Worm (Caenorhabditis elegans) whole organism, midembryonic: ENCODE data around the gene spig-4.
"Not testable (repeated sequence)": the region's sequence is repeated elsewhere in the genome, so short reads cannot be mapped to it uniquely, and the experiment has no call there.

Source experiments
- T22C8.4 ChIP-seq: fragments of 200-800 bp; sonication (Bioruptor generic); IDR thresholded peaks from 2 replicates; pipeline ENCODE4 v1.3.6; 2022; ENCODE audit warnings: missing genetic modification characterization, missing compliant biosample characterization
- cog-1 ChIP-seq: sonication (generic microtip); optimal IDR thresholded peaks from 2 replicates; lab custom pipeline; 2016; ENCODE audit warnings: missing genetic modification characterization, missing compliant biosample characterization
- flt-1 ChIP-seq: fragments of 200-800 bp; sonication (Bioruptor generic); IDR thresholded peaks from 2 replicates; pipeline ENCODE4 v1.3.6; 2022; ENCODE audit warnings: missing genetic modification characterization, missing compliant biosample characterization
- klf-2 ChIP-seq: fragments of 200-800 bp; sonication (Bioruptor generic); conservative IDR thresholded peaks from 2 replicates; pipeline ENCODE4 v1.3.6; 2022; ENCODE audit warnings: missing genetic modification reagents, missing genetic modification characterization, missing compliant biosample characterization
- med-1 ChIP-seq: sonication (generic microtip); optimal IDR thresholded peaks from 2 replicates; lab custom pipeline; 2017; ENCODE audit warnings: missing genetic modification characterization, mild to moderate bottlenecking, missing compliant biosample characterization, antibody characterized with exemption, missing genetic modification reagents; ENCODE audit not compliant: insufficient read depth
- ref-1 ChIP-seq: fragments of 200-800 bp; sonication (Bioruptor generic); conservative IDR thresholded peaks from 2 replicates; pipeline ENCODE4 v1.3.6; 2022; ENCODE audit warnings: missing genetic modification reagents, missing genetic modification characterization, missing compliant biosample characterization
- tab-1 ChIP-seq: fragments of 200-800 bp; sonication (Bioruptor generic); IDR thresholded peaks from 2 replicates; pipeline ENCODE4 v1.3.6; 2022; ENCODE audit warnings: missing genetic modification characterization, missing compliant biosample characterization
- ztf-23 ChIP-seq: fragments of 200-800 bp; sonication (Bioruptor generic); IDR thresholded peaks from 2 replicates; pipeline ENCODE4 v1.3.6; 2022; ENCODE audit warnings: missing genetic modification reagents, missing genetic modification characterization, missing compliant biosample characterization
- ztf-29 ChIP-seq: fragments of 200-800 bp; sonication (Bioruptor generic); IDR thresholded peaks from 2 replicates; pipeline ENCODE4 v1.3.6; 2022; ENCODE audit warnings: missing genetic modification reagents, missing genetic modification characterization, missing compliant biosample characterization

Gene spig-4

DNA sequence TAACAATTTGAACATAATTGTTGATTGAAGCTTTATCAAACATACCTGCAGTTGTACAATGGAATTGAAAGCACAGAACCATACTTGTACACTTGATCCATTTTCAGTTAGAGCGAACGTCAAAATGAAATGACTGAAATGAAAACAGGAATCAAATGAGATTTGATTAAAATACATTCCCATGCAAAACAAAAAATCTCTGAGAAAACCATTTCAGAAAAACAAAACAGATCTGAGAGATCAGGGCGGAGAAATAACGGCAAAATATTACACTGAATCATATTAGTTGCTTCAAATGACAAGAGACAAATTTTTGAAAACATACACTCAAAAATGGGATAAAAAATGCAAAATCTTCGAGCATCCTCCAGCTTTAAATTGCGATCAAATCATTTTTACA is 26.9 kb downstream of the spig-4 start, which contains the start of gene srt-33:
Gene srt-33 (minus strand): TSS at position 101 of the 400 bp plus-strand sequence.
- no peak for TF ChIP-seq flt-1 (GFP tag; lab: Robert Waterston, UW)
- TF ChIP-seq med-1, result no peak
- no peak for TF ChIP-seq tab-1 (GFP tag; lab: Robert Waterston, UW)
- no peak for TF ChIP-seq T22C8.4 (GFP tag; lab: Robert Waterston, UW)

DNA sequence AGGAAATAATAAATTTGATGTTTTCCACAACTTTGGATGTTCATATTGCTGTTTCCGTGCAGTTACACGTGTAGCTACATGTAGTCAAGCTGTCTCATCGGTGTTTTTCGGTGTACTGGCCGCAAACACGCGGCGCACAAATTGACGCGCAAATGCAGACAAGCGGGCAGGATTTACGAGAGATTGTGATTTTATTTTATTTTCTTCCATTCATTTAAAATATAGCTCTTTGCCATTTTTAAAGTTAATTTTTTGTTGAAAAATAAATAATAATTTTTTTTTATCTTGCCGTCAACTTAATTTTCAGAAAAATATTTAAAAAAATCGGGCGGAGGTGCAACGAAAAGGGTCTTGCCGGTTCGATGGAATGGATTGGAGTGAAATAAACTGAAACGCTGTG is 32.4 kb downstream of the spig-4 start, which contains the start of gene F40G12.7:
Gene F40G12.7 (plus strand): TSS at position 301 of the 400 bp plus-strand sequence.
- TF ChIP-seq T22C8.4, tab-1, ztf-29 (GFP tag; lab: Robert Waterston, UW): not testable (repeated sequence)

DNA sequence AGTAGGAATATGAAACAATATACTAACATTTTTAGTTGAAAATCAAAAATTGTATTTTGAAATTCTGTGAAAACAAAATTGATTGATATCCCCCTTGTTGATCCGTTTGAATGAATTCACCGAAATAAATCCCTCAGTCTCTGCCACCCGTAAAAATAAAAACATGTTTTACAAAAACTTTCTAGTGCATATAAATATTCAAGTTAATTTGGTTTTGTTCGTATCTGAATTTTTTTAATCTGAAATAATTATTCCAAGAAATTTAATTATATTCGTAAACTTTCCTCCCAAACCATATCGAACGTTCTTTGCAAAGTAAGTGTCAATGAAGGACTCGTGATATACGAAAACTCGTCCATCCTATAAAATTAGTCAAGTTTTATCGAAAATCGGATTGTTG is 33.7 kb downstream of the spig-4 start, which contains the start of gene F40G12.6:
Gene F40G12.6 (minus strand): TSS at position 101 of the 400 bp plus-strand sequence.
- TF ChIP-seq tab-1 (GFP tag; lab: Robert Waterston, UW), result no peak
- TF ChIP-seq cog-1 (tag; lab: Kevin White, UChicago), result no peak
- TF ChIP-seq med-1, result no peak
- TF ChIP-seq T22C8.4 (GFP tag; lab: Robert Waterston, UW), result no peak
- no peak for TF ChIP-seq ztf-23
- TF ChIP-seq klf-2 (GFP tag; lab: Robert Waterston, UW), result no peak
- no peak for TF ChIP-seq ref-1 (GFP tag; lab: Robert Waterston, UW)
- no peak for TF ChIP-seq ztf-29 (GFP tag; lab: Robert Waterston, UW)
- no peak for TF ChIP-seq flt-1 (GFP tag; lab: Robert Waterston, UW)

DNA sequence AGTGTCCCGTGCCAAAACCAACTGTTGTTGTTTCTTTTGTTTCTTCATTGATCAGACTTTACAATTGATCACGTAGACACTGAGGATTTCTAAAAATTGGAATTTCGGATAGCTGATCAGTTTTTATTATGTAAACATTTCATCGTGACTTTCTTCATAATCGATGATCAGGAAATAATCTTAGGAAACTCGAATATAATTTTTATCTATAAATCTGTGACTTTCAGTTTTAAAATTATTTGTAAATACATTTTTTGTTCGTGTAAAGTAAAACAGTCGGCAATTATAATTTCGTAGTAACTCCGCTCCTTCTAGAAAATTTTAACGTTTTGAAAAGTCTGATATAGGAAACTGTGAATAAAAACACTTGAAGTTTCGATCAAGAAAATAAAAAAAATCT is 35.9 kb downstream of the spig-4 start, which contains the start of gene F40G12.5:
Gene F40G12.5 (minus strand): TSS at position 101 of the 400 bp plus-strand sequence.
- TF ChIP-seq flt-1 (GFP tag; lab: Robert Waterston, UW), result no peak
- no peak for TF ChIP-seq cog-1 (tag; lab: Kevin White, UChicago)
- TF ChIP-seq ztf-29 (GFP tag; lab: Robert Waterston, UW), result no peak
- no peak for TF ChIP-seq ref-1 (GFP tag; lab: Robert Waterston, UW)
- TF ChIP-seq tab-1 (GFP tag; lab: Robert Waterston, UW), result no peak
- TF ChIP-seq klf-2 (GFP tag; lab: Robert Waterston, UW), result no peak
- TF ChIP-seq T22C8.4 (GFP tag; lab: Robert Waterston, UW), result no peak
- TF ChIP-seq med-1, result no peak
- TF ChIP-seq ztf-23, result no peak

DNA sequence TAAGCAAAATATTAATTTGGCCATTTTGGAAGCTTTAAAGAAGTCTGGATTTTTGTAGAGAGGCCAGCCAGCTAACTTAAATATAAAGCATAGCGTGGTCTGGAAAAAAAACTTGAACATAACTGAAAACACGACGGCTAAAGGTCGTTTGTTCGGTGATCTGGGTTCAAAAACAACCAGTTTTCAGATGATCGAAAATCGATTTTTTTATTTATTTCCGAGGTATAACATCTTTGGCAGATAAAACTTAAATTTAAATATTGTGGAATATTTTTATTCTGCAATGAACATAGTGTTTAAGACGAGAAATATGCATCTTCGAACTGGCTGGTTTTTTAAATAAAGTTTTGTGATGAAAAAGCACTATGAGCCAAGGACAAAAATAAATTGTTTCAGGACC is 38.1 kb downstream of the spig-4 start, which contains the start of gene F40G12.4:
Gene F40G12.4 (minus strand): TSS at position 101 of the 400 bp plus-strand sequence.
- TF ChIP-seq T22C8.4 (GFP tag; lab: Robert Waterston, UW) (no peak), tab-1 (GFP tag; lab: Robert Waterston, UW) (no peak), ztf-29 (GFP tag; lab: Robert Waterston, UW) (no peak), flt-1 (GFP tag; lab: Robert Waterston, UW) (no peak), cog-1 (tag; lab: Kevin White, UChicago) (no peak), med-1 (no peak), klf-2 (GFP tag; lab: Robert Waterston, UW) (no peak), ztf-23 (no peak), ref-1 (GFP tag; lab: Robert Waterston, UW) (no peak)

DNA sequence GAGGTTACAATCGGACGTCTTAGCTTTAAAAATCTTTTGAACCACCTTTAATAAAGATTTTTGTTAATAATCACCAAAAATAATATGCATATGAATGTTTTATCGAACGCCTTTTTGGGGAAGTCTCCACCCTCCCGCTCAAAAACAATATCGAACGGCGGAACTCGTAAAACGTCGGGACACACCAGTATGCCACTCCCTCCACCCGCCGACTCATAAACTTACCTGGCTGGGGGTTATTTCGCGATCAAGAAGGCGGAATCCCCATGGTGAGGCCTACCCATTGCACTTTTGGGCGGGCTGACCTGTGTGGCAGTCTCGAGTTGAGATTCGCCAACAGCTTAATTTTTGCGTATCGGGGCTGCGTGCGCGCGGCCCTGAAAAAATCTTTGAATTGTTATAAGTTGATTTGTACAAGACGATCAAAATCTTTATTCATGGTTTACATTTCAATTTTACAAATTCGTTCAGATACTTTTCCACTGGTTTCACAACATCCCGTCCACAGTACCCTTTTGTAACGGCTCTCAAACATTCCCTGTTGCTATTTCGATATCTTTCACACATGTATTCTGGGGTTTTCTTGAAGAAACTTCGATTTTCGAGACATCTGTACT is 39.2 kb downstream of the spig-4 start:
- TF ChIP-seq tab-1 (GFP tag; lab: Robert Waterston, UW), result no peak
- no peak for TF ChIP-seq cog-1 (tag; lab: Kevin White, UChicago)
- TF ChIP-seq ztf-23, result no peak
- no peak for TF ChIP-seq klf-2 (GFP tag; lab: Robert Waterston, UW)
- TF ChIP-seq ref-1 (GFP tag; lab: Robert Waterston, UW), result no peak
- TF ChIP-seq ztf-29 (GFP tag; lab: Robert Waterston, UW), result no peak
- no peak for TF ChIP-seq med-1
- no peak for TF ChIP-seq T22C8.4 (GFP tag; lab: Robert Waterston, UW)

DNA sequence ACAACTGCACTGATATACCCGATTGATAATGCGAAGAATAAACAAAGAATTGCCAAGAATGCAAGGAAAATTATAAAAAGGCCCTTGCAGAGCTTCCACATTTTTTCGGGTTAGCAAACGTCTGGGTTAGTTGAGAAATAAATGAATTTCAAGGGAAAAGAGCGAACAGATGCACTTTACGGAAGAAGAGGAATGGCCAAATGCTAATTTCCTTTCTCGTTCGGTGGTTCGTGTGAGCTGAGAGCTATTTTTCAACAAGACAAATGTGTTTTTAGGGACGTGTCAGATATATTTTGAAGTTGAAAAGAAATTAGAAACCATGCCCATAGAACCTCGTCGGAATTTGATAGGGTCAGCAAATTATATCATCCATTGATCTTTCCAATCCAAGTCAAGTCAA is 45.8 kb downstream of the spig-4 start, which contains the start of gene F40G12.2:
Gene F40G12.2 (minus strand): TSS at position 101 of the 400 bp plus-strand sequence.
- TF ChIP-seq ref-1 (GFP tag; lab: Robert Waterston, UW) (no peak), flt-1 (GFP tag; lab: Robert Waterston, UW) (no peak), T22C8.4 (GFP tag; lab: Robert Waterston, UW) (no peak), cog-1 (tag; lab: Kevin White, UChicago) (no peak), klf-2 (GFP tag; lab: Robert Waterston, UW) (no peak), tab-1 (GFP tag; lab: Robert Waterston, UW) (no peak), ztf-29 (GFP tag; lab: Robert Waterston, UW) (no peak), ztf-23 (no peak), med-1 (no peak)

DNA sequence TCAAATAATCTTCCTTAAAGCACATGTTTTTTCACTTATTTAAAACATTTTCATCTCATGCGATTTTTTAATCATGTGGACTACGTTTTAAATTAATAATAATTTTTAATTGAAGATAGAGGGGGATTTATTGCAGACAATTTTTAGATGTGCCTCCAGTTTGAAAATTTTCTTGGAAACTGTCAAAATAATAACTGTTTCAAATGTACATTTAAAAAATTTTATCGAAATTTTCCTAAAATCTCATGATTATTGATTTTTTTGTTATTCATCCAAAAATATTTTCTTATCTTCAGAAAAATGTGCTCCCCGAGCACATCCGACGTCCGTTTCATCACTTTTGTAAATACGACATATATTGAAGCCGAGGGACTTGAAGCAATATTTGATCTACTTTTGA is 49.9 kb downstream of the spig-4 start, which contains the start of gene sre-8:
Gene sre-8 (plus strand): TSS at position 301 of the 400 bp plus-strand sequence.
- TF ChIP-seq tab-1 (GFP tag; lab: Robert Waterston, UW) (no peak), klf-2 (GFP tag; lab: Robert Waterston, UW) (no peak), ref-1 (GFP tag; lab: Robert Waterston, UW) (no peak), T22C8.4 (GFP tag; lab: Robert Waterston, UW) (no peak), cog-1 (tag; lab: Kevin White, UChicago) (no peak), ztf-23 (no peak), med-1 (no peak), ztf-29 (GFP tag; lab: Robert Waterston, UW) (no peak), flt-1 (GFP tag; lab: Robert Waterston, UW) (no peak)
